Worm (Caenorhabditis elegans) whole organism, early embryonic: ENCODE measurements around the gene end-1.

Experiments used
- B0310.2 ChIP-seq: sonication (generic microtip); optimal IDR thresholded peaks from 2 replicates; lab custom pipeline; 2016; ENCODE audit warnings: mild to moderate bottlenecking, missing genetic modification characterization, missing compliant biosample characterization
- F13C5.2 ChIP-seq: sonication (generic microtip); optimal IDR thresholded peaks from 2 replicates; lab custom pipeline; 2017; ENCODE audit warnings: mild to moderate bottlenecking, missing genetic modification characterization, inconsistent platforms, missing compliant biosample characterization
- aly-1 ChIP-seq: sonication (generic microtip); optimal IDR thresholded peaks from 2 replicates; lab custom pipeline; 2016; ENCODE audit warnings: missing genetic modification characterization, missing compliant biosample characterization
- ama-1 ChIP-seq: fragments of 150-350 bp; optimal IDR thresholded peaks from 2 replicates; lab custom pipeline; 2014
- ceh-13 ChIP-seq: fragments of 200-800 bp; sonication (Bioruptor generic); optimal IDR thresholded peaks from 2 replicates; lab custom pipeline; 2018; ENCODE audit warnings: mild to moderate bottlenecking, missing genetic modification characterization, missing compliant biosample characterization
- ceh-36 ChIP-seq: sonication (generic microtip); optimal IDR thresholded peaks from 2 replicates; lab custom pipeline; 2016; ENCODE audit warnings: missing genetic modification characterization, inconsistent platforms, missing compliant biosample characterization
- ets-7 ChIP-seq: sonication (generic microtip); optimal IDR thresholded peaks from 2 replicates; lab custom pipeline; 2016; ENCODE audit warnings: missing genotype, missing genetic modification characterization, missing compliant biosample characterization
- flt-1 ChIP-seq: fragments of 200-800 bp; sonication (Bioruptor generic); IDR thresholded peaks from 2 replicates; pipeline ENCODE4 v1.3.6; 2022; ENCODE audit warnings: missing genetic modification characterization, missing compliant biosample characterization
- hmbx-1 ChIP-seq: sonication (generic microtip); optimal IDR thresholded peaks from 2 replicates; lab custom pipeline; 2016; ENCODE audit warnings: mild to moderate bottlenecking, missing genetic modification characterization, missing compliant biosample characterization
- hmg-4 ChIP-seq: fragments of 200-800 bp; sonication (Bioruptor generic); optimal IDR thresholded peaks from 2 replicates; lab custom pipeline; 2018; ENCODE audit warnings: mild to moderate bottlenecking, missing genetic modification characterization, missing compliant biosample characterization
- hnd-1 ChIP-seq: sonication (generic microtip); optimal IDR thresholded peaks from 2 replicates; lab custom pipeline; 2016; ENCODE audit warnings: missing genetic modification characterization, missing compliant biosample characterization
- pes-1 ChIP-seq: fragments of 200-800 bp; sonication (Bioruptor generic); IDR thresholded peaks from 2 replicates; pipeline ENCODE4 v1.3.6; 2022; ENCODE audit warnings: missing genetic modification reagents, missing genetic modification characterization, missing compliant biosample characterization
- scrt-1 ChIP-seq: fragments of 200-800 bp; sonication (Bioruptor generic); IDR thresholded peaks from 2 replicates; pipeline ENCODE4 v1.3.6; 2022; ENCODE audit warnings: missing genetic modification characterization, missing compliant biosample characterization
- sea-1 ChIP-seq: fragments of 200-800 bp; sonication (Bioruptor generic); conservative IDR thresholded peaks from 2 replicates; pipeline ENCODE4 v1.3.6; 2022; ENCODE audit warnings: missing genetic modification characterization, missing compliant biosample characterization
- tbx-11 ChIP-seq: fragments of 200-800 bp; sonication (Bioruptor generic); IDR thresholded peaks from 2 replicates; pipeline ENCODE4 v1.3.6; 2022; ENCODE audit warnings: missing genetic modification characterization, missing compliant biosample characterization
- tbx-37 ChIP-seq: fragments of 200-800 bp; sonication (Bioruptor generic); conservative IDR thresholded peaks from 2 replicates; pipeline ENCODE4 v1.3.6; 2022; ENCODE audit warnings: missing genetic modification reagents, missing genetic modification characterization, missing compliant biosample characterization
- tra-4 ChIP-seq: sonication (generic microtip); optimal IDR thresholded peaks from 2 replicates; lab custom pipeline; 2017; ENCODE audit warnings: missing genetic modification characterization, missing compliant biosample characterization

The end-1 gene

ce11 chrV:13984828-13985227, at the start of gene end-1:
TSS of gene end-1 (plus strand) at chrV:13985128.
- no peak for TF ChIP-seq ets-7 (tag; lab: Kevin White, UChicago)
- no peak for TF ChIP-seq pes-1 (GFP tag; lab: Robert Waterston, UW)
- no peak for TF ChIP-seq tbx-37 (GFP tag; lab: Robert Waterston, UW)
- TF ChIP-seq scrt-1 (GFP tag; lab: Robert Waterston, UW) = no peak

- no peak for TF ChIP-seq ama-1
- TF ChIP-seq B0310.2 (tag; lab: Kevin White, UChicago) = no peak
These were observed 49.5 kb upstream of the end-1 start for ce11 chrV:13935423-13935822.

- no peak for TF ChIP-seq ets-7 (tag; lab: Kevin White, UChicago)
- TF ChIP-seq tra-4 (tag; lab: Kevin White, UChicago) = no peak
- no peak for TF ChIP-seq pes-1 (GFP tag; lab: Robert Waterston, UW)
- no peak for TF ChIP-seq F13C5.2 (tag; lab: Kevin White, UChicago)
- TF ChIP-seq B0310.2 (tag; lab: Kevin White, UChicago) = no peak
- no peak for TF ChIP-seq ama-1
- no peak for TF ChIP-seq scrt-1 (GFP tag; lab: Robert Waterston, UW)
These were observed 48.9 kb upstream of the end-1 start for ce11 chrV:13936052-13936451.

ce11 chrV:13936850-13937249, 48.1 kb upstream of the end-1 start, which contains the start of gene srw-145:
TSS of gene srw-145 (plus strand) at chrV:13937150.
- no peak for TF ChIP-seq hmbx-1 (tag; lab: Kevin White, UChicago)
- no peak for TF ChIP-seq ceh-13 (GFP tag; lab: Kevin White, UChicago)
- TF ChIP-seq ceh-36 (tag; lab: Kevin White, UChicago) = no peak

- no peak for TF ChIP-seq ama-1
These were observed 42.8 kb upstream of the end-1 start, which contains the start of gene dpr-1 for ce11 chrV:13942082-13942481. TSS of gene dpr-1 (minus strand) at chrV:13942182.

ce11 chrV:13946385-13947019, 38.4 kb upstream of the end-1 start, which contains the start of the genes srx-10 and clec-226:
TSS of gene srx-10 (minus strand) at chrV:13946485.
TSS of gene clec-226 (plus strand) at chrV:13946969.
- no peak for TF ChIP-seq ets-7 (tag; lab: Kevin White, UChicago)
- TF ChIP-seq ceh-36 (tag; lab: Kevin White, UChicago) = no peak
- TF ChIP-seq scrt-1 (GFP tag; lab: Robert Waterston, UW) = no peak
- TF ChIP-seq B0310.2 (tag; lab: Kevin White, UChicago) = no peak
- no peak for TF ChIP-seq hnd-1 (tag; lab: Kevin White, UChicago)
- TF ChIP-seq ceh-13 (GFP tag; lab: Kevin White, UChicago) = no peak
- no peak for TF ChIP-seq sea-1 (GFP tag; lab: Robert Waterston, UW)
- no peak for TF ChIP-seq hmg-4 (GFP tag; lab: Kevin White, UChicago)
- TF ChIP-seq ama-1 = no peak
- TF ChIP-seq hmbx-1 (tag; lab: Kevin White, UChicago) = no peak
- no peak for TF ChIP-seq pes-1 (GFP tag; lab: Robert Waterston, UW)
- TF ChIP-seq aly-1 = no peak
- no peak for TF ChIP-seq F13C5.2 (tag; lab: Kevin White, UChicago)
- TF ChIP-seq tbx-11 (GFP tag; lab: Robert Waterston, UW) = no peak

- no peak for TF ChIP-seq F13C5.2 (tag; lab: Kevin White, UChicago)
These were observed 35.9 kb upstream of the end-1 start, which contains the start of gene R10D12.6 for ce11 chrV:13949010-13949409. TSS of gene R10D12.6 (plus strand) at chrV:13949310.

DNA sequence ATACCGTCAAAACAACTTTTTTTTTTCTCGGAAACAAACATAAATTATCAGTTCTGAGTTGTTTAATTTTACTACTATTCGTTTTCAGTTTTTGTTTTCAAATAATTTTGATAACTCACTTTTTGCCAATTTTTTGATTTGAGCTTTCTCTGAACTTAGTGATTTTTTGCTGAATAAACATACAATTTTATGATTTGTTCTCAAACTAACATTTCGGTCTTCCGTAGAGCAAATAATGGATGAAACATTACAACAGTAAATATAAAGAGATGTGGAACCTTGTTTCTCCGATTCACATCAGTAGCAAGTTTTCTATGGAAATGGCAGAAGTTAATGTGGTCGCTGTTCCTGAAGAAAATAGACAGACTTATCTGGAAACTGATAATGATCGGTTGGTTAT, 35.2 kb upstream of the end-1 start, which contains the start of gene R10D12.7:
R10D12.7 (plus strand) TSS at position 301 of the 400 bp plus-strand sequence.
- TF ChIP-seq hmg-4 (GFP tag; lab: Kevin White, UChicago) (no peak), scrt-1 (GFP tag; lab: Robert Waterston, UW) (no peak), flt-1 (GFP tag; lab: Robert Waterston, UW) (no peak), tra-4 (tag; lab: Kevin White, UChicago) (no peak), hmbx-1 (tag; lab: Kevin White, UChicago) (no peak), ama-1 (no peak), hnd-1 (tag; lab: Kevin White, UChicago) (no peak), sea-1 (GFP tag; lab: Robert Waterston, UW) (no peak)

DNA sequence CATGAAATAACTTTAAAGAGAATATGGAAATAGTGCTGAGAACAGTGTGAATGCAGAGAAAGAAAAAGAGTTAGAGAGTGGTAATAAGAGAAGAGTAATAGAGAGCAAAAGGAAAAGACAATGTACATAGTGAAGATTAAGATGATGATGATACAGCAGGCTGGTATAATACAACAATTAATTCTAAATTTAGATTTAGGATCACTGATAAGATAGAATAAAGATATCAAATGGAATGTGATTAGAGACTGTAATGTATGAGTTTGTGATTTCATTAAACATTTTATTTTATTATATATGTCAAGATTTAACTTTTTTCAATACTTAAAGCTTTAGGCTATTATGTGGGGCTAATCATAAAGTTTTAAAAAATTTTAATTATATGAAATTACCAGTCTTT, 31.7 kb upstream of the end-1 start, which contains the start of gene R10D12.8:
R10D12.8 (minus strand) TSS at position 101 of the 400 bp plus-strand sequence.
- no peak for TF ChIP-seq flt-1 (GFP tag; lab: Robert Waterston, UW)
- no peak for TF ChIP-seq hmg-4 (GFP tag; lab: Kevin White, UChicago)
- no peak for TF ChIP-seq ama-1
- TF ChIP-seq hmbx-1 (tag; lab: Kevin White, UChicago) = no peak
- no peak for TF ChIP-seq tbx-11 (GFP tag; lab: Robert Waterston, UW)
- no peak for TF ChIP-seq pes-1 (GFP tag; lab: Robert Waterston, UW)
- no peak for TF ChIP-seq aly-1
- TF ChIP-seq scrt-1 (GFP tag; lab: Robert Waterston, UW) = no peak
- TF ChIP-seq hnd-1 (tag; lab: Kevin White, UChicago) = no peak
